Worm (Caenorhabditis elegans): ENCODE data around the gene crh-1.

crh-1 gene

ce11 chrIII:11627631-11628030 lies 29.9 kb upstream of the crh-1 start:
- TF ChIP-seq unc-55 (GFP tag; optimal IDR thresholded peaks at IDR 0.05) (no peak), nhr-10 (tag; optimal IDR thresholded peaks at IDR 0.05) (no peak), nhr-237 (tag; optimal IDR thresholded peaks at IDR 0.05) (no peak), blmp-1 (tag; optimal IDR thresholded peaks at IDR 0.05; ENCODE audit: insufficient read depth) (no peak), gmeb-1 (tag; optimal IDR thresholded peaks at IDR 0.05) (no peak), fos-1 (tag; optimal IDR thresholded peaks at IDR 0.05) (no peak), aly-2 (tag; optimal IDR thresholded peaks at IDR 0.05) (no peak), mbf-1 (tag; optimal IDR thresholded peaks at IDR 0.05) (no peak), sem-4 (tag; optimal IDR thresholded peaks at IDR 0.05) (no peak), dmd-4 (tag; optimal IDR thresholded peaks at IDR 0.05) (no peak), mdl-1 (tag; optimal IDR thresholded peaks at IDR 0.05) (no peak), lsy-2 (tag; optimal IDR thresholded peaks at IDR 0.05) (no peak), C34F6.9 (tag; optimal IDR thresholded peaks at IDR 0.05) (no peak), ztf-11 (tag; optimal IDR thresholded peaks at IDR 0.05) (no peak), egl-27 (tag; optimal IDR thresholded peaks at IDR 0.05) (no peak), skn-1 (tag; optimal IDR thresholded peaks at IDR 0.05) (no peak)

DNA sequence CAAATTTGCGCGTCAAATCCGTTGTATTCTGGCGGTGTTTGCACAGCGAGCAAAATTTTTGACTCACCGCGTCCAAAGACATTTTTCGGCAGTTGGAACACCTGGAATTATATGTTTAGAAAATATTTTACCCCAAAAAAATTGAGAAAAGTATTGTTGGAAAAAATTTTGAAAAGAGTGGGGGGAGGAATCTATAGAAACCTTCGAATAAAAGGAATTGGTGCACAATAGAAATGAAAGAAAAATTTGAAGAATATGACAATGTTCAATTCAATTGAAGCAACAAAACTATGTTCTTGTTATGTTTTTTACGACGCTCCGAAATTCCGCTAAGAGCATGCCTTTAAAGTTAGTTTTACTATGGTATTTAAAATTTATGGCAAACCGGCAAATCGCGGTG lies 28.2 kb upstream of the crh-1 start, which contains the start of gene Y66A7A.7:
Gene Y66A7A.7 (minus strand): TSS at position 101 of the 400 bp plus-strand sequence.
- no peak for TF ChIP-seq elt-1 (tag; optimal IDR thresholded peaks at IDR 0.05)

DNA sequence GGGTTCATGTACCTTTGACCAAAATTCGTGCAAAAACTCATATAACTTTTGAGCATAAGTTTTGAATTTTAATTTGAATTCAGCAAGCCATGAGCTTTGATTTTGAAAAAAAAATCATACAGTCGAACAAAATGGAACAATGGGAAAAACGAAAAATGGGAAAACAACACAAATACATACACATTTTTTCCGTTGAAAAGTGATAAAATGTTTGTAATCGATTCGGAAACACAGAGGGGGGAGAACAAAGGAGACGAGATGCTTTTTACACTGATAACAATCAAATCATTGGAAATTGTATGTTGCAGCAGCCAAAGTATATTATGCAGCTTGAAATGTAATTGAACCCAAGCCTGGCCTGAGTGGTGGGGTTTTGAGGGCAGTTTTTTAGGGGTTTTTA lies 26.5 kb upstream of the crh-1 start:
- no peak for TF ChIP-seq unc-62 (GFP tag; optimal IDR thresholded peaks at IDR 0.05)
- TF ChIP-seq fos-1 (tag; optimal IDR thresholded peaks at IDR 0.05): peak; percentile 26

ce11 chrIII:11632376-11632775 lies 25.2 kb upstream of the crh-1 start:
- TF ChIP-seq unc-55 (GFP tag; optimal IDR thresholded peaks at IDR 0.05) (no peak), dmd-4 (tag; optimal IDR thresholded peaks at IDR 0.05) (no peak), snpc-4 (tag; optimal IDR thresholded peaks at IDR 0.05) (no peak), nhr-25 (tag; optimal IDR thresholded peaks at IDR 0.05) (no peak)

DNA sequence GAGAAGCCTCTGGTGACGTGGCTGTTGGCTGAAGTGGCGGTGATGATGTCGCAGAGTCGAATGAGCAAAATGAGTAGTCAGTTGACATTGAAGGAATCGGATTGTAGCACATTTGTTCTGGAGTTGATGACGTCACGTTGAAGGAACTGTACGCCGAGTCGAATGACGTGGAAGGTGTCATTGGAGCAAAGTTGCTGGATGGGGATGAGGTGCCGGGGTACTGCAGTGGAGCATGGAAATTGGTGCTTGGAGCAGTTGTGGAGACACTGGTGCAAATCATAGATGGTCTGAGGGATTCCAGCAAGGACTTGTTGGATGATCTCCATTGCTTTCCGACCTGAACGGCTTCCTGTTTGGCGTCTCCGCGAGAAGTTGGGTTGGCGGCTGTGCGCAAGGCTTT lies 24.1 kb upstream of the crh-1 start:
- TF ChIP-seq egl-27 (tag; optimal IDR thresholded peaks at IDR 0.05): no peak
- no peak for TF ChIP-seq nhr-237 (tag; optimal IDR thresholded peaks at IDR 0.05)
- TF ChIP-seq ceh-82 (tag; optimal IDR thresholded peaks at IDR 0.05): no peak
- no peak for TF ChIP-seq lin-39 (tag; optimal IDR thresholded peaks at IDR 0.05)
- no peak for TF ChIP-seq nhr-10 (tag; optimal IDR thresholded peaks at IDR 0.05)
- no peak for TF ChIP-seq ZK546.5 (tag; optimal IDR thresholded peaks at IDR 0.05)

DNA sequence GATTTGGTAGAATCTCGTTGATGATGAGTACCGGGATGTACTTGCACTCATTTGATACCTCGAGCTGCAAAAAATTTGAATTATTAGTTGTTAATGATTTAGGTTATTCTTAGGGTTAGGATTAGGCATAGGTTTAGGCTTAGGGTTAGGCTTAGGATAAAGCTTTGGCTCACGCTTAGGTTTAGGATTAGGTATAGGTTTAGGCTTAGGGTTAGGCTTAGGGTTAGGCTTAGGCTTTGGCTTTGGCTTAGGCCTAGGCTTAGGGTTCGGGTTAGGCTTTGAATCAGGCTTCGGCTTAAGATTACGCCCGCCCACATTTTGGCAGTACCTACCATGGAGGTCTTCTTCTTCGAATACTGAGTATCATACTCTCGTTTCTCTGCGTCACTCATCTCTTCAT lies 22.6 kb upstream of the crh-1 start:
- no peak for TF ChIP-seq lin-13 (GFP tag; optimal IDR thresholded peaks at IDR 0.05)
- TF ChIP-seq ama-1 (optimal IDR thresholded peaks at IDR 0.05): no peak
- TF ChIP-seq F13H6.1 (tag; optimal IDR thresholded peaks at IDR 0.05): no peak
- no peak for TF ChIP-seq Y55F3AM.14 (GFP tag; optimal IDR thresholded peaks at IDR 0.05)

- TF ChIP-seq F13H6.1 (tag; optimal IDR thresholded peaks at IDR 0.05): no peak
These were observed 20.8 kb upstream of the crh-1 start, which contains the start of gene tbx-33 for ce11 chrIII:11636740-11637139. tbx-33 (minus strand) TSS chrIII:11636840.

DNA sequence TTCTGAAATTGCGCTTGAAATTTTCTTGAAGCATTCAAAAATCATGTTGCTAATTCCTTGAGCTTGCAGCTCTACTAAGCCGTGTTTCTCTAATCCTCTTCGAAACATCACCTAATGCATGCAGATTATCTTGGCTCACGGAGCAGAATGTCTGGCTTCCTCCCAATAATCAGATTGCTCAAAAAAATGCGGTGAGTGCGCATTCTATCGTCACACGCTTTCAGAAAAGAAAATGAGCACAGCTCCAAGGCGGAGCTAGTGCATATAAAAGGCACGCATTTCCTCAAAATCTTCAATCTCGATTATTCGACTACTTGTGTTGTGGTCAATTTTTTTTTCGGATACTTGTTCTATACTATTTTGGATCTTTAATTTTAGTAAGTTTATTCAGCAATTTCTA lies 16.2 kb upstream of the crh-1 start:
- TF ChIP-seq nhr-6 (tag; optimal IDR thresholded peaks at IDR 0.05) (peak; percentile 3), fos-1 (tag; optimal IDR thresholded peaks at IDR 0.05) (no peak), C34F6.9 (tag; optimal IDR thresholded peaks at IDR 0.05) (peak; percentile 62), ceh-82 (tag; optimal IDR thresholded peaks at IDR 0.05) (no peak), unc-55 (GFP tag; optimal IDR thresholded peaks at IDR 0.05) (no peak), ztf-1 (GFP tag; conservative IDR thresholded peaks at IDR 0.05) (no peak), nhr-129 (tag; optimal IDR thresholded peaks at IDR 0.05) (peak; percentile 44), nhr-12 (tag; optimal IDR thresholded peaks at IDR 0.05) (no peak), lin-11 (tag; optimal IDR thresholded peaks at IDR 0.05) (no peak), aly-2 (tag; optimal IDR thresholded peaks at IDR 0.05) (no peak), sem-4 (tag; optimal IDR thresholded peaks at IDR 0.05) (peak; percentile 63), sma-9 (GFP tag; optimal IDR thresholded peaks at IDR 0.05) (peak; percentile 40), sma-9 (tag; optimal IDR thresholded peaks at IDR 0.05) (no peak), unc-62 (GFP tag; optimal IDR thresholded peaks at IDR 0.05) (no peak), F13H6.1 (tag; optimal IDR thresholded peaks at IDR 0.05) (no peak), lsy-2 (tag; optimal IDR thresholded peaks at IDR 0.05) (peak; percentile 8 to 45), ama-1 (optimal IDR thresholded peaks at IDR 0.05) (peak; percentile 10)
